Fruit fly (Drosophila melanogaster) whole organism, prepupa: ENCODE results near the gene Cpr67B.

ENCODE experiments used
- Blimp-1 ChIP-seq: fragments of 200-800 bp; sonication (Bioruptor generic); optimal IDR thresholded peaks from 3 replicates; lab custom pipeline; 2017; ENCODE audit warnings: missing biosample characterization, missing genetic modification characterization, mild to moderate bottlenecking, moderate library complexity, missing genetic modification reagents
- CG31627 ChIP-seq: fragments of 200-800 bp; sonication (Bioruptor generic); optimal IDR thresholded peaks from 3 replicates; lab custom pipeline; 2016; ENCODE audit warnings: missing biosample characterization, missing genetic modification characterization
- CG6276 ChIP-seq: fragments of 200-800 bp; sonication (Bioruptor generic); optimal IDR thresholded peaks from 2 replicates; lab custom pipeline; 2017; ENCODE audit warnings: missing biosample characterization, mild to moderate bottlenecking, missing genetic modification characterization
- CG6854 ChIP-seq: fragments of 200-800 bp; sonication (Bioruptor generic); optimal IDR thresholded peaks from 2 replicates; lab custom pipeline; 2017; ENCODE audit warnings: missing biosample characterization, mild to moderate bottlenecking, missing genetic modification characterization
- Gug ChIP-seq: fragments of 200-800 bp; sonication (Bioruptor generic); IDR thresholded peaks from 2 replicates; pipeline ENCODE4 v1.3.6; 2022; ENCODE audit warnings: missing biosample characterization, missing genetic modification characterization
- Hr39 ChIP-seq: fragments of 200-800 bp; sonication (Bioruptor generic); optimal IDR thresholded peaks from 2 replicates; lab custom pipeline; 2016; ENCODE audit warnings: missing biosample characterization, missing genetic modification characterization
- Sox102F ChIP-seq: fragments of 200-800 bp; sonication (Bioruptor generic); optimal IDR thresholded peaks from 2 replicates; lab custom pipeline; 2016; ENCODE audit warnings: missing biosample characterization, mild to moderate bottlenecking, missing genetic modification characterization
- net ChIP-seq: fragments of 200-800 bp; sonication (Bioruptor generic); optimal IDR thresholded peaks from 3 replicates; lab custom pipeline; 2016; ENCODE audit warnings: missing biosample characterization, missing genetic modification characterization

dm6 chr3L:9380344-9380849, 24.2 kb upstream of the Cpr67B start:
- no peak for TF ChIP-seq Sox102F
- TF ChIP-seq CG6276 (GFP tag; lab: Kevin White, UChicago), result no peak
- TF ChIP-seq Gug (GFP tag; lab: Robert Waterston, UW), result no peak
- no peak for TF ChIP-seq net (GFP tag; lab: Kevin White, UChicago)
- no peak for TF ChIP-seq Blimp-1
- TF ChIP-seq Hr39 (GFP tag; lab: Kevin White, UChicago), result no peak
- no peak for TF ChIP-seq CG31627
- no peak for TF ChIP-seq CG6854
